Worm (Caenorhabditis elegans): Measurements from ENCODE around the gene R07E5.5.

R07E5.5 gene

DNA sequence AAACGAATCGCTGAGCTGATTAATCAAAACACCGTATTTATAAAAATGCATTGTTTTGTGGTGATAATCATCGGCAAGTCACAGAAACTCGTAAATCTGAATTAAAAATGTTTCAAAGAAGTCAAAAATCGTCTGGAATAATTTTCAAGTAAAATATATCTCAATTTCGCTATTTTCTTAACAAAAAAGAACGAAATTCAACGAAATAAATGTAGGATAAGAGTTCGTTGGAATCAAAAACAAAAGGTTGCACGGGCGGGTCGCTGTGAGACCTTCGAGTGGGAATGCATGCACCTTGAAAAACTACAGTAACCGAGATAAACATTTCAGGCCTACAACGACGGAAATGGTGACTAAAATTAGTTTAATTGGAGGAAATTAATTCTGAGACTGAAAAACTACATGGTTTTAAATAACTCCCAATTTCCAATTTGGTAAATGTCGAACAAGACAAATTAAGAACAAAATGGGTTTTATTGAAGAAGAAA lies 37.1 kb downstream of the R07E5.5 start, which contains the start of gene C28A5.1:
TSS of gene C28A5.1 (minus strand) at position 51 of the 488 bp plus-strand sequence.
- TF ChIP-seq him-1 (tag; optimal IDR thresholded peaks at IDR 0.05) = peak; percentile 86
- peak; percentile 30 for TF ChIP-seq tlf-1 (GFP tag; optimal IDR thresholded peaks at IDR 0.05)
- TF ChIP-seq lin-35 (GFP tag; optimal IDR thresholded peaks at IDR 0.05) = peak in 1 of 3 experiments; percentile 41
- peak; percentile 96 for TF ChIP-seq madf-8 (GFP tag; conservative IDR thresholded peaks at IDR 0.05)
- no peak for TF ChIP-seq akir-1 (GFP tag; optimal IDR thresholded peaks at IDR 0.05)
- no peak for TF ChIP-seq athp-1 (tag; optimal IDR thresholded peaks at IDR 0.05)
- peak; percentile 41 for TF ChIP-seq lin-54 (GFP tag; optimal IDR thresholded peaks at IDR 0.05)
- TF ChIP-seq ets-4 (GFP tag; optimal IDR thresholded peaks at IDR 0.05) = no peak
- no peak for TF ChIP-seq egl-44 (GFP tag; IDR thresholded peaks at IDR 0.05)
- no peak for TF ChIP-seq nfyb-1 (GFP tag; IDR thresholded peaks at IDR 0.05)
- peak; percentile 81 for TF ChIP-seq efl-1 (GFP tag; optimal IDR thresholded peaks at IDR 0.05)
- no peak for TF ChIP-seq nhr-179 (tag; optimal IDR thresholded peaks at IDR 0.05)
- no peak for TF ChIP-seq sea-2 (GFP tag; IDR thresholded peaks at IDR 0.05)
- no peak for TF ChIP-seq nhr-90 (tag; optimal IDR thresholded peaks at IDR 0.05)
- TF ChIP-seq F57C9.4 (tag; optimal IDR thresholded peaks at IDR 0.05) = no peak
- TF ChIP-seq pbrm-1 (GFP tag; IDR thresholded peaks at IDR 0.05) = no peak
- no peak for TF ChIP-seq pha-4 (tag; optimal IDR thresholded peaks at IDR 0.05)
- peak; percentile 68 for TF ChIP-seq F49E8.2 (tag; optimal IDR thresholded peaks at IDR 0.05; ENCODE audit: insufficient read depth)
- TF ChIP-seq Y53G8AR.9 (GFP tag; conservative IDR thresholded peaks at IDR 0.05) = no peak
- peak; percentile 39 for TF ChIP-seq tbp1 (GFP tag; optimal IDR thresholded peaks at IDR 0.05)
- TF ChIP-seq rpc-1 (optimal IDR thresholded peaks at IDR 0.05) = no peak
- peak; percentile 13 for TF ChIP-seq rpc-1 (tag; optimal IDR thresholded peaks at IDR 0.05)
- peak; percentile 81 for TF ChIP-seq snpc-1.3 (tag; optimal IDR thresholded peaks at IDR 0.05; ENCODE audit: insufficient read depth)
- peak; percentile 91 for TF ChIP-seq xnd-1 (tag; optimal IDR thresholded peaks at IDR 0.05)
- TF ChIP-seq cebp-2 (GFP tag; IDR thresholded peaks at IDR 0.05) = no peak
- TF ChIP-seq lir-1 (GFP tag; conservative IDR thresholded peaks at IDR 0.05) = no peak
- TF ChIP-seq C17E4.6 (GFP tag; IDR thresholded peaks at IDR 0.05) = no peak
- TF ChIP-seq Y56A3A.18 (GFP tag; IDR thresholded peaks at IDR 0.05) = 0 out of 2 replicates have a peak, but pooled peaks have one; percentile 25
- TF ChIP-seq zim-3 (tag; optimal IDR thresholded peaks at IDR 0.05) = no peak
- no peak for TF ChIP-seq bed-1 (GFP tag; IDR thresholded peaks at IDR 0.05)
- no peak for TF ChIP-seq let-526 (GFP tag; IDR thresholded peaks at IDR 0.05)
- no peak; the same call in 1 of the 2 replicates for TF ChIP-seq hsf-1 (GFP tag; IDR thresholded peaks at IDR 0.05)
- no peak for TF ChIP-seq ccch-3 (GFP tag; optimal IDR thresholded peaks at IDR 0.05)
- no peak for TF ChIP-seq lag-1 (GFP tag; IDR thresholded peaks at IDR 0.05)
- no peak for TF ChIP-seq fkh-3 (tag; optimal IDR thresholded peaks at IDR 0.05)
- TF ChIP-seq lsl-1 (GFP tag; optimal IDR thresholded peaks at IDR 0.05) = peak; percentile 97
- no peak for TF ChIP-seq lin-26 (GFP tag; IDR thresholded peaks at IDR 0.05)
- TF ChIP-seq snpc-1.1 (tag; optimal IDR thresholded peaks at IDR 0.05; ENCODE audit: insufficient read depth) = peak; percentile 48
- no peak for TF ChIP-seq chd-7 (tag; optimal IDR thresholded peaks at IDR 0.05)
- peak; percentile 97 for TF ChIP-seq madf-6 (GFP tag; IDR thresholded peaks at IDR 0.05)
- no peak for TF ChIP-seq madf-10 (tag; optimal IDR thresholded peaks at IDR 0.05)
- TF ChIP-seq ekl-4 (GFP tag; IDR thresholded peaks at IDR 0.05) = no peak
- TF ChIP-seq nhr-120 (GFP tag; IDR thresholded peaks at IDR 0.05) = no peak
- TF ChIP-seq F22D6.2 (tag; optimal IDR thresholded peaks at IDR 0.05) = no peak
- no peak for TF ChIP-seq ZK185.1 (tag; optimal IDR thresholded peaks at IDR 0.05; ENCODE audit: poor library complexity, severe bottlenecking)
- TF ChIP-seq F23B12.7 (tag; optimal IDR thresholded peaks at IDR 0.05; ENCODE audit: insufficient read depth) = peak; percentile 65
- TF ChIP-seq ztf-6 (GFP tag; IDR thresholded peaks at IDR 0.05) = no peak
- TF ChIP-seq snpc-4 (GFP tag; optimal IDR thresholded peaks at IDR 0.05) = peak; percentile 14
- peak in 2 of 4 experiments; percentile 14 to 34 for TF ChIP-seq snpc-4 (tag; optimal IDR thresholded peaks at IDR 0.05)
